Worm (Caenorhabditis elegans): Measurements from ENCODE around the gene srh-19.
"Not testable (repeated sequence)": the region's sequence is repeated elsewhere in the genome, so short reads cannot be mapped to it uniquely, and the experiment has no call there.

The srh-19 gene

DNA sequence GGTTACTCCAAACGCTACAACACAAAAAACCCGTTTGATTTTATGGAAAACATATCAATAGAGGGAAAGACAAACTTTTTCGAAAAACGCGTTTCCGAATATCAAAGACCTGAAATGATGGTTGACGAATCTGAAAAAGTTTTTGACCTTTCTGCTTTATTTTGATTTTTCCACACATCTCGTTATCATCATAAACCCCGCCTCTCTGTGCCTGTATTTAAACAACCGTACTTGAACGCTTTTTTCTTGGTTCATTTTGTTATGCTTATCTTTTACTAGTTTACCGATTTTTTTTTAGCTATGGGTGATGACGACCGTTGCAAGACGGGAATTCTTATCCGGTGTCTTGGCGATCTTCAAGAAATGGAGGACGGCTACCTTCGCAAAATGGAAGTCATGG, 17.8 kb downstream of the srh-19 start, which contains the start of gene F19G12.1:
F19G12.1 (plus strand) TSS at position 301 of the 400 bp plus-strand sequence.
- not testable (repeated sequence) for TF ChIP-seq ceh-14, pros-1, tbx-2 (tag; optimal IDR thresholded peaks at IDR 0.05)

DNA sequence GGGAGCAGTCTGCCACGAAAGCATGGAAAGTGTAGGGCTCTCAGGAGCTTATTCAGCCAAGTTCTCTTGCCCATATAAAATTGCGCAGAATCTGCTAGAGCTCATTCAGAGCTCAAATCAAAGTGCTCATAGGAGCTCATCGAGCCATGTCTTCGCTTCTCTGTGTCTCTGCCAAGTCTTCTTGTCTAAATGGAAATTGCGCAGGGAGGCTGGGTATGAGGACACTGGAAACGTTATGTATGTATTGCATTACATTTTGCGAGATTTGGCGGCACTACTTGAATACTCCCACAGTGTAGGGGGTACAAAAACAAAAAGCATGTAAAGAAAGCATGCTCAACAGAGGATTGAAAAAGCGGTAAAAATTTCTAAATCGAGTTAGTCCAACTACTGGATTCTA, 24.2 kb downstream of the srh-19 start:
- TF ChIP-seq sdc-2 (tag; optimal IDR thresholded peaks at IDR 0.05) (peak; percentile 97), F13H6.1 (tag; optimal IDR thresholded peaks at IDR 0.05) (no peak), hlh-8 (tag; optimal IDR thresholded peaks at IDR 0.05) (no peak), unc-42 (tag; optimal IDR thresholded peaks at IDR 0.05) (peak; percentile 8), nfya-1 (tag; optimal IDR thresholded peaks at IDR 0.05) (peak; percentile 27)

DNA sequence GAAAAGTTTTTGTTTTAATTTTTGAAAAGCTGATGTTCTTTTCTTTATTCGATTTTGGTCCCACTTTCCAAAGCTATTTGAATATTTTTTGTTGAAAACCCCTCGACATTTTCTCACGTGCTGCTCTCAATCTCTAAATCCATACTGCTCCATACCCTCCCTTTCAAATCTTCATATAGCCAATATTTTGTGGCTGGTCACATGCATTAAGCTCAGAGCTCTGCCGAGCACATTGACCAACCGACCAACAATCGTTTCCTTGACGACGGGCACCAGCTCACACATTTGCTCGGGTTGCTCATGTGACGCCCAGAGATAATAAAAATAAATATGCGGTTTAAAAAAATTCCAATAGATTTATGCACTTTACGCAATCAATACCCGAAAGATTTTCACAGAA, 26.0 kb downstream of the srh-19 start:
- TF ChIP-seq sdc-2 (tag; optimal IDR thresholded peaks at IDR 0.05): peak; percentile 96
- TF ChIP-seq elt-4 (tag; optimal IDR thresholded peaks at IDR 0.05): no peak
- TF ChIP-seq nfya-1 (tag; optimal IDR thresholded peaks at IDR 0.05): peak; percentile 5

DNA sequence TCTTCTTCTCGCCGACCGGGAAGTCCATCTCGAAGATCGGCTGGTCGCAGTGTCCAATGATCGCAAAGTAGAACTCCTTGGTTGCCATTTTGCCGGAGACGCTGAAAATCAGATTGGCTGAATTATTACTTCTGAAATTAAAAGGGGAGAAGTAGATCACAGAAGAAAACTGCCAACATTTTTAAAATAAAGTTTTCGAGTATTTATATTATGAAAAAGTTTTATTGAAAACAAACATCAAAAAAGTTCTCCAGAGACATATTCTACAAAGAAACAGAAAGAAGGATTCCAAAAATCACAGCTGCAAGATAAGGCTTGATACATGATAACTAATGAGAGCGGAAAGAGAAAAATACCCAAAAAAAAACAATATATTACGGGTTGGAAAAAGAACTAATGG, 27.2 kb downstream of the srh-19 start, which contains the start of gene sedl-1:
sedl-1 (minus strand) TSS at position 101 of the 400 bp plus-strand sequence.
- TF ChIP-seq ceh-19 (GFP tag; optimal IDR thresholded peaks at IDR 0.05) (no peak), tbx-7 (tag; optimal IDR thresholded peaks at IDR 0.05) (no peak), hlh-15 (tag; optimal IDR thresholded peaks at IDR 0.05) (no peak), pqm-1 (tag; optimal IDR thresholded peaks at IDR 0.05) (no peak), ceh-18 (tag; optimal IDR thresholded peaks at IDR 0.05) (no peak), ama-1 (optimal IDR thresholded peaks at IDR 0.05) (no peak), unc-42 (tag; optimal IDR thresholded peaks at IDR 0.05) (no peak), lin-11 (tag; optimal IDR thresholded peaks at IDR 0.05) (no peak), sdc-2 (tag; optimal IDR thresholded peaks at IDR 0.05) (no peak), ahr-1 (tag; optimal IDR thresholded peaks at IDR 0.05) (no peak), ref-2 (tag; optimal IDR thresholded peaks at IDR 0.05) (no peak), T23F11.4 (GFP tag; optimal IDR thresholded peaks at IDR 0.05) (no peak), zip-5 (tag; optimal IDR thresholded peaks at IDR 0.05) (no peak)

DNA sequence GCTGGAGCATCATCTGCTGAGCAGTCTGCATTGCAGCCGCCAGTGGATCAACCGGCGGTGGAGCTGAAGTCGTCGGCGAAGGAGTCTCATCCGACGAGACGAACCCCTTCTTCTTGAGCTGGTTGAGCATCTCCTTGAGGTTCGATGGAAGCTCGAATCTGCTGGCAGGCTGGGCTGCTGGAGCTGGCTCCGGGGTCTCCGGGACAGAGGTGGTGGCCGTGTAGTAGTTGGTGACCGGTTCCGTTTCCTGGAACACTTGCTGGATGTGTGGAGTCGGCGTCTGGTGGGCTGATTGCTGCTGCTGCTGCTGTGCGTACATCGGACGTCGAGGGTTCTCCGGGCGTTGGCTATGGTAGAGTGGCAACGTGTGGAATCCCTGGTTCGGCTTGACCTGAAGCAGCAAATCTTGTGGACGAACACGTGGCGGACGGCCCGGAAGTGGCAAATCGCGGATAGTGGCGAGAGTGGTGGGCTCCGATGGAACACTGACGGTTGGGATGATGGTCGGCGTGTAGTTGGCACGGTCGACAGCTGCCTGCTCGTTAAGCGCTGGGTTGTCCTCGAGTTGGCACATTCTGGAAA, 28.7 kb downstream of the srh-19 start:
- TF ChIP-seq elt-4 (tag; optimal IDR thresholded peaks at IDR 0.05): peak; percentile 41
- no peak for TF ChIP-seq sox-4 (tag; optimal IDR thresholded peaks at IDR 0.05)
- TF ChIP-seq ceh-14 (tag; optimal IDR thresholded peaks at IDR 0.05): no peak
- no peak for TF ChIP-seq hlh-15 (tag; optimal IDR thresholded peaks at IDR 0.05)

DNA sequence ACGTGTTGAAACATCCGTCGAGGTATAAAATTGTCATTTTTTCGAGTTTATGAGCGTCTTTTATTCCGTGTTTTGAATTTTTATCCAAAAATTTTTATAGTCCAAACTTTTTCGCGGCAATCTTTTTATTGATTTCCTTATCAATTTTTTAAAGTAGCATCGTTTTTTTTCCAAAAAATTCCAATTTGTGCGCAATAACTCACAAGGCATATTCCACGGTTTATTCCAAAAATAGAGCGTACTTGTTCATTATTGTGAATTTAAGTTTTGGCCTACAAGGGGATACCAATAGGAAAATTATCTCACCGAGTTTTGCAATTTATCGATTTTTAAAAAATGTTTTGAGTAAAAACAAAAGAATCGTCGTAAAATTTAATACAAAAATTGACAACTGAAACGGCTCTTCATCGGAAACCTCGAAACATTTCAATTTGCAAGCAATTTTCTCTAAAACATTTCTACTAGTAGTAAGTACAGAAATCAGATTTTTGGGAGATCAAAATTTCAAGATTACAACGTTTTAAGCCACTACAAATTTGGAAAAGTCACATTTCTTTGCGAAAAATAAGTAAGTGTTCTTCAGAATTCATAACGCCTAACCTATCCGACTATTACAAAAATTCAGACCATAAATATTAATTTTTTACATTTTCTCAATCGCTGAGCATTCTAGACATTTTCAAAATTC, 30.8 kb downstream of the srh-19 start:
- TF ChIP-seq Y22D7AL.16 (tag; optimal IDR thresholded peaks at IDR 0.05) (peak; percentile 3), odd-2 (tag; optimal IDR thresholded peaks at IDR 0.05) (no peak), sox-4 (tag; optimal IDR thresholded peaks at IDR 0.05) (no peak), ceh-9 (tag; optimal IDR thresholded peaks at IDR 0.05) (no peak), F13H6.1 (tag; optimal IDR thresholded peaks at IDR 0.05) (no peak), ztf-16 (tag; optimal IDR thresholded peaks at IDR 0.05) (no peak)

DNA sequence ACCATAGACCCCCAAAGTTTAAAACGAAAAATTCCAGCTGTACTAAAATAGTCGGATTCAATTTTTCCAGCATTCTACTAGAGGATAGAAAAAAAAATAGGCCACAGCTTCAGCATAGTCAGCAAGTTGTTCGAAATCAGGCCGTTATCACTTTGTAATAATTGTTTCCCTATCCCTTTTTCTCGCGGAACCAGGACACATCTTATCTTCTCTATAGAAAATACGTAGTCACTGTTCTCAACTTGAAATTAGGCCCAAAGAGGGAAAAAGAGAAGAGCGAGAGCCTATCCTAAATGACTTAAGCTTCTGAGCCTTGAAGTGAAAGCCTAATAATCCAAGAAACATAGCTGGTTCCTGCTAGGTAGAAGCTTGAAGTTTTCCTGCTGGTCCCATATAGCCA, 32.8 kb downstream of the srh-19 start:
- TF ChIP-seq unc-55 (GFP tag; optimal IDR thresholded peaks at IDR 0.05): no peak
- TF ChIP-seq ref-2 (tag; optimal IDR thresholded peaks at IDR 0.05): no peak
- no peak for TF ChIP-seq che-1 (tag; optimal IDR thresholded peaks at IDR 0.05)
- no peak for TF ChIP-seq unc-3 (GFP tag; conservative IDR thresholded peaks at IDR 0.05)
- TF ChIP-seq unc-3 (tag; optimal IDR thresholded peaks at IDR 0.05): no peak
- peak; percentile 2 for TF ChIP-seq ama-1 (optimal IDR thresholded peaks at IDR 0.05)
- no peak for TF ChIP-seq ceh-30 (tag; optimal IDR thresholded peaks at IDR 0.05)
- TF ChIP-seq sox-2 (GFP tag; IDR thresholded peaks at IDR 0.05): no peak
